Worm (Caenorhabditis elegans): ENCODE results near the gene T26H5.4.

DNA sequence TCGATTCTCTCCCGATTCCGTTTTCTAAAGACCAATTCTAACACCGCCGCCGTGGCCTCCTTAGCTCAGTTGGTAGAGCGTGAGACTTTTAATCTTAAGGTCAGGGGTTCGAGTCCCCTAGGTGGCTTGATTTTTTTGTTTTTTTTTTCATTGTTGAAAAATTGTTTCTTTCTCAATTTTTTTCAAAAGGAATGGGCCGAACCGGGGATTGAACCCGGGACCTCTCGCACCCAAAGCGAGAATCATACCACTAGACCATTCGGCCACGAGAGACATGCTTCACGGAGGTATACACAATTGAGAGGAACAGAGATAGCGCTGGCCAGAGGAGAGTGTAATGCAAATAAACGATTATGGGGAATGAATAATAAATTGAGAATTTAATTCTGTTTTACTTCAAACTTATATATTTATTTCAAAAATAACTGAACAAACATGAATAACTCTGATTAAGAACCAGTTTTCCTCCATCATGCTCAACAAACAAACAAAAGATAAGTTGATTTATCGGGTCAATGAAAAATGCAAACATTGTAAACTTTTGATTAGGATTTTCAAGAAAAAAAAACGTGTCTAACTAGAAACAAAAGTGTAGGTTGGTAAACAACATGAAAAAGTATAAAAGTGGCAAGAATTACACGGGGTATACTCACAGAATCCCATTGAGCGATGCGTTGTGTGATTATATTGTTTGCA lies 16.7 kb upstream of the T26H5.4 start, which contains the start of gene pqn-71:
- TF ChIP-seq ama-1 (optimal IDR thresholded peaks at IDR 0.05): no peak
- no peak for TF ChIP-seq unc-39 (tag; optimal IDR thresholded peaks at IDR 0.05)
- TF ChIP-seq nhr-21 (tag; optimal IDR thresholded peaks at IDR 0.05): peak; percentile 82
- TF ChIP-seq lin-39 (tag; optimal IDR thresholded peaks at IDR 0.05): no peak
- no peak for TF ChIP-seq nhr-25 (tag; optimal IDR thresholded peaks at IDR 0.05)
- TF ChIP-seq fos-1 (tag; optimal IDR thresholded peaks at IDR 0.05): peak; percentile 94
- TF ChIP-seq skn-1 (tag; optimal IDR thresholded peaks at IDR 0.05): no peak
- TF ChIP-seq ztf-11 (tag; optimal IDR thresholded peaks at IDR 0.05): no peak
- peak; percentile 91 for TF ChIP-seq sma-3 (GFP tag; optimal IDR thresholded peaks at IDR 0.05)
